Worm (Caenorhabditis elegans) whole organism, young adult: Measurements from ENCODE around the gene T26A5.2.

ENCODE experiments used
- C06A6.2 ChIP-seq: fragments of 200-800 bp; sonication (Bioruptor generic); conservative IDR thresholded peaks from 2 replicates; pipeline ENCODE4 v1.3.6; 2022; ENCODE audit warnings: missing genetic modification characterization, missing compliant biosample characterization
- D2030.7 ChIP-seq: fragments of 200-800 bp; sonication (Bioruptor generic); IDR thresholded peaks from 2 replicates; pipeline ENCODE4 v1.3.6; 2022; ENCODE audit warnings: missing genetic modification reagents, missing genetic modification characterization, missing compliant biosample characterization
- F22D6.2 ChIP-seq: sonication (generic microtip); optimal IDR thresholded peaks from 2 replicates; lab custom pipeline; 2016; ENCODE audit warnings: mild to moderate bottlenecking, missing genetic modification characterization, missing compliant biosample characterization
- F23B12.7 ChIP-seq: sonication (generic microtip); optimal IDR thresholded peaks from 2 replicates; lab custom pipeline; 2017; ENCODE audit warnings: missing genetic modification characterization, mild to moderate bottlenecking, missing compliant biosample characterization, antibody characterized with exemption, moderate library complexity; ENCODE audit not compliant: insufficient read depth
- F49E8.2 ChIP-seq: sonication (generic microtip); optimal IDR thresholded peaks from 3 replicates; lab custom pipeline; 2017; ENCODE audit warnings: missing genetic modification characterization, mild to moderate bottlenecking, missing compliant biosample characterization, antibody characterized with exemption, moderate library complexity; ENCODE audit not compliant: insufficient read depth
- F57A8.1 ChIP-seq: fragments of 200-800 bp; sonication (Bioruptor generic); optimal IDR thresholded peaks from 2 replicates; lab custom pipeline; 2018; ENCODE audit warnings: mild to moderate bottlenecking, missing genetic modification characterization, moderate library complexity, missing compliant biosample characterization
- K12H6.12 ChIP-seq: fragments of 200-800 bp; sonication (Bioruptor generic); optimal IDR thresholded peaks from 2 replicates; lab custom pipeline; 2018; ENCODE audit warnings: mild to moderate bottlenecking, missing genetic modification characterization, missing compliant biosample characterization
- T26A5.8 ChIP-seq: sonication (generic microtip); optimal IDR thresholded peaks from 2 replicates; lab custom pipeline; 2016; ENCODE audit warnings: missing genetic modification characterization, missing compliant biosample characterization
- Y56A3A.18 ChIP-seq: fragments of 200-800 bp; sonication (Bioruptor generic); IDR thresholded peaks from 2 replicates; pipeline ENCODE4 v1.3.6; 2022; ENCODE audit warnings: missing genetic modification reagents, missing genetic modification characterization, missing compliant biosample characterization
- Y67H2A.10 ChIP-seq: fragments of 200-800 bp; sonication (Bioruptor generic); conservative IDR thresholded peaks from 2 replicates; pipeline ENCODE4 v1.3.6; 2022; ENCODE audit warnings: missing genetic modification reagents, missing genetic modification characterization, missing compliant biosample characterization
- Y79H2A.3 ChIP-seq: fragments of 200-800 bp; sonication (Bioruptor generic); conservative IDR thresholded peaks from 2 replicates; pipeline ENCODE4 v1.3.6; 2022; ENCODE audit warnings: missing genetic modification reagents, missing genetic modification characterization, missing compliant biosample characterization
- Y95B8A.8 ChIP-seq: fragments of 200-800 bp; sonication (Bioruptor generic); IDR thresholded peaks from 2 replicates; pipeline ENCODE4 v1.3.6; 2022; ENCODE audit warnings: missing genetic modification reagents, missing genetic modification characterization, missing compliant biosample characterization
- akir-1 ChIP-seq: fragments of 200-800 bp; sonication (Bioruptor generic); optimal IDR thresholded peaks from 2 replicates; lab custom pipeline; 2018; ENCODE audit warnings: mild to moderate bottlenecking, missing genetic modification characterization, moderate library complexity, missing compliant biosample characterization
- ama-1 ChIP-seq, 3 experiments: fragments of 150-350 bp in 1 of 3; sonication (generic microtip) in 2 of 3; optimal IDR thresholded peaks; 2 replicates each; lab custom pipeline; 2014 to 2018; ENCODE audit warnings: missing biosample characterization in 2 of 3, missing genetic modification characterization in 2 of 3, missing genetic modification reagents in 2 of 3
- aptf-2 ChIP-seq: fragments of 200-800 bp; sonication (Bioruptor generic); conservative IDR thresholded peaks from 2 replicates; pipeline ENCODE4 v1.3.6; 2022; ENCODE audit warnings: missing genetic modification reagents, missing genetic modification characterization, missing compliant biosample characterization
- cebp-2 ChIP-seq: fragments of 200-800 bp; sonication (Bioruptor generic); IDR thresholded peaks from 2 replicates; pipeline ENCODE4 v1.3.6; 2022; ENCODE audit warnings: missing genetic modification characterization, missing compliant biosample characterization
- ceh-40 ChIP-seq: fragments of 200-800 bp; sonication (Bioruptor generic); IDR thresholded peaks from 2 replicates; pipeline ENCODE4 v1.3.6; 2022; ENCODE audit warnings: missing genetic modification characterization, missing compliant biosample characterization
- die-1 ChIP-seq: sonication (generic microtip); optimal IDR thresholded peaks from 2 replicates; lab custom pipeline; 2016; ENCODE audit warnings: missing genotype, mild to moderate bottlenecking, missing genetic modification characterization, missing compliant biosample characterization
- dpff-1 ChIP-seq: sonication (generic microtip); optimal IDR thresholded peaks from 2 replicates; lab custom pipeline; 2017; ENCODE audit warnings: mild to moderate bottlenecking, missing genetic modification characterization, missing compliant biosample characterization
- hsf-1 ChIP-seq: fragments of 200-800 bp; sonication (Bioruptor generic); IDR thresholded peaks from 2 replicates; pipeline ENCODE4 v1.3.6; 2022; ENCODE audit warnings: missing genetic modification reagents, missing genetic modification characterization, missing compliant biosample characterization
- lin-40 ChIP-seq: sonication (generic microtip); optimal IDR thresholded peaks from 2 replicates; lab custom pipeline; 2016; ENCODE audit warnings: missing genetic modification characterization, mild to moderate bottlenecking, missing compliant biosample characterization, missing genotype, missing genetic modification reagents
- lsy-27 ChIP-seq: sonication (generic microtip); optimal IDR thresholded peaks from 2 replicates; lab custom pipeline; 2017; ENCODE audit warnings: missing genetic modification characterization, mild to moderate bottlenecking, missing compliant biosample characterization, antibody characterized with exemption, missing genotype, borderline replicate concordance; ENCODE audit not compliant: insufficient read depth
- madf-10 ChIP-seq: sonication (generic microtip); optimal IDR thresholded peaks from 2 replicates; lab custom pipeline; 2016; ENCODE audit warnings: mild to moderate bottlenecking, missing genetic modification characterization, missing compliant biosample characterization
- madf-3 ChIP-seq: fragments of 200-800 bp; sonication (Bioruptor generic); IDR thresholded peaks from 2 replicates; pipeline ENCODE4 v1.3.6; 2022; ENCODE audit warnings: missing genetic modification reagents, missing genetic modification characterization, missing compliant biosample characterization
- madf-6 ChIP-seq: fragments of 200-800 bp; sonication (Bioruptor generic); IDR thresholded peaks from 2 replicates; pipeline ENCODE4 v1.3.6; 2022; ENCODE audit warnings: missing genetic modification reagents, missing genetic modification characterization, missing compliant biosample characterization
- madf-8 ChIP-seq: fragments of 200-800 bp; sonication (Bioruptor generic); conservative IDR thresholded peaks from 2 replicates; pipeline ENCODE4 v1.3.6; 2022; ENCODE audit warnings: missing genetic modification reagents, missing genetic modification characterization, missing compliant biosample characterization
- mcd-1 ChIP-seq: fragments of 200-800 bp; sonication (Bioruptor generic); IDR thresholded peaks from 2 replicates; pipeline ENCODE4 v1.3.6; 2022; ENCODE audit warnings: missing genetic modification reagents, missing genetic modification characterization, missing compliant biosample characterization
- mxl-1 ChIP-seq: sonication (generic microtip); optimal IDR thresholded peaks from 2 replicates; lab custom pipeline; 2016; ENCODE audit warnings: missing genetic modification characterization, missing compliant biosample characterization
- nfya-1 ChIP-seq: sonication (generic microtip); optimal IDR thresholded peaks from 2 replicates; lab custom pipeline; 2017; ENCODE audit warnings: antibody characterized with exemption, missing compliant biosample characterization, missing genetic modification characterization, borderline replicate concordance; ENCODE audit not compliant: insufficient read depth
- nfya-2 ChIP-seq: fragments of 200-800 bp; sonication (Bioruptor generic); IDR thresholded peaks from 2 replicates; pipeline ENCODE4 v1.3.6; 2022; ENCODE audit warnings: missing genetic modification reagents, missing genetic modification characterization, missing compliant biosample characterization
- nhr-120 ChIP-seq: fragments of 200-800 bp; sonication (Bioruptor generic); IDR thresholded peaks from 2 replicates; pipeline ENCODE4 v1.3.6; 2022; ENCODE audit warnings: missing genetic modification characterization, missing compliant biosample characterization
- nhr-80 ChIP-seq: sonication (generic microtip); optimal IDR thresholded peaks from 2 replicates; lab custom pipeline; 2016; ENCODE audit warnings: missing genetic modification characterization, missing compliant biosample characterization
- sdz-38 ChIP-seq: sonication (generic microtip); optimal IDR thresholded peaks from 2 replicates; lab custom pipeline; 2016; ENCODE audit warnings: missing genotype, missing genetic modification characterization, missing compliant biosample characterization
- sptf-2 ChIP-seq: fragments of 200-800 bp; sonication (Bioruptor generic); optimal IDR thresholded peaks from 2 replicates; lab custom pipeline; 2018; ENCODE audit warnings: mild to moderate bottlenecking, missing genetic modification characterization, missing compliant biosample characterization
- tbx-9 ChIP-seq: sonication (generic microtip); optimal IDR thresholded peaks from 2 replicates; lab custom pipeline; 2016; ENCODE audit warnings: borderline replicate concordance, missing genetic modification characterization, inconsistent platforms, missing compliant biosample characterization
- unc-130 ChIP-seq: sonication (generic microtip); optimal IDR thresholded peaks from 2 replicates; lab custom pipeline; 2016; ENCODE audit warnings: missing genetic modification reagents, missing genetic modification characterization, missing compliant biosample characterization
- unc-62 ChIP-seq: fragments of 150-350 bp; optimal IDR thresholded peaks from 2 replicates; lab custom pipeline; 2014; ENCODE audit warnings: missing biosample characterization, missing genetic modification reagents, missing genetic modification characterization
- xnd-1 ChIP-seq: sonication (generic microtip); optimal IDR thresholded peaks from 2 replicates; lab custom pipeline; 2016; ENCODE audit warnings: missing genotype, missing genetic modification reagents, missing genetic modification characterization, missing compliant biosample characterization
- zim-3 ChIP-seq: sonication (generic microtip); optimal IDR thresholded peaks from 2 replicates; lab custom pipeline; 2017; ENCODE audit warnings: mild to moderate bottlenecking, missing genetic modification characterization, moderate library complexity, missing compliant biosample characterization
- ztf-18 ChIP-seq: sonication (generic microtip); optimal IDR thresholded peaks from 2 replicates; lab custom pipeline; 2016; ENCODE audit warnings: missing genotype, mild to moderate bottlenecking, missing genetic modification characterization, missing compliant biosample characterization
- ztf-3 ChIP-seq: fragments of 200-800 bp; sonication (Bioruptor generic); optimal IDR thresholded peaks from 2 replicates; lab custom pipeline; 2018; ENCODE audit warnings: mild to moderate bottlenecking, missing genetic modification characterization, missing compliant biosample characterization

The T26A5.2 gene

ce11 chrIII:6442305-6443125 is 24.6 kb upstream of the T26A5.2 start, which contains the start of gene mel-32 (continued):
- TF ChIP-seq dpff-1 (tag; lab: Kevin White, UChicago): no peak
- TF ChIP-seq akir-1 (GFP tag; lab: Kevin White, UChicago): no peak
- no peak for TF ChIP-seq F22D6.2
- TF ChIP-seq lsy-27 (tag; lab: Kevin White, UChicago): no peak
- TF ChIP-seq tbx-9: no peak
- no peak for TF ChIP-seq cebp-2 (GFP tag; lab: Robert Waterston, UW)
- TF ChIP-seq mxl-1 (tag; lab: Kevin White, UChicago): no peak
- peak; percentile 10 for TF ChIP-seq F23B12.7 (tag; lab: Kevin White, UChicago)
- no peak for TF ChIP-seq die-1 (tag; lab: Kevin White, UChicago)
- TF ChIP-seq sptf-2 (GFP tag; lab: Kevin White, UChicago): no peak
- peak; percentile 55 for TF ChIP-seq zim-3
- TF ChIP-seq Y56A3A.18: no peak
- TF ChIP-seq C06A6.2 (GFP tag; lab: Robert Waterston, UW): no peak
- TF ChIP-seq nfya-1 (tag; lab: Kevin White, UChicago): no peak
- TF ChIP-seq ztf-18: no peak
- peak; percentile 79 for TF ChIP-seq hsf-1
- no peak for TF ChIP-seq K12H6.12
- TF ChIP-seq unc-62 (GFP tag; lab: Kevin White, UChicago): no peak
- peak; percentile 17 for TF ChIP-seq nhr-80 (tag; lab: Kevin White, UChicago)
- peak; percentile 3 for TF ChIP-seq lin-40 (tag; lab: Kevin White, UChicago)
- no peak for TF ChIP-seq nfya-2
- TF ChIP-seq sdz-38 (tag; lab: Kevin White, UChicago): no peak
- TF ChIP-seq F57A8.1 (GFP tag; lab: Kevin White, UChicago): no peak
- peak; percentile 85 for TF ChIP-seq xnd-1 (tag; lab: Kevin White, UChicago)
- TF ChIP-seq D2030.7 (GFP tag; lab: Robert Waterston, UW): peak; percentile 91
- TF ChIP-seq madf-10 (tag; lab: Kevin White, UChicago): no peak
- 0 out of 2 replicates have a peak, but pooled peaks have one; percentile 36 for TF ChIP-seq Y67H2A.10 (GFP tag; lab: Robert Waterston, UW)
- TF ChIP-seq mcd-1: peak; percentile 49
- no peak for TF ChIP-seq ceh-40 (GFP tag; lab: Robert Waterston, UW)
- TF ChIP-seq nhr-120: no peak
- TF ChIP-seq Y79H2A.3 (GFP tag; lab: Robert Waterston, UW): peak; percentile 72; the same call in 1 of the 2 replicates
- TF ChIP-seq aptf-2 (GFP tag; lab: Robert Waterston, UW): 0 out of 2 replicates have a peak, but pooled peaks have one; percentile 30
- peak; percentile 96 for TF ChIP-seq madf-6
- 0 out of 2 replicates have a peak, but pooled peaks have one; percentile 72 for TF ChIP-seq Y95B8A.8 (GFP tag; lab: Robert Waterston, UW)
- peak; percentile 88 for TF ChIP-seq madf-8 (GFP tag; lab: Robert Waterston, UW)
- TF ChIP-seq unc-130: peak; percentile 48
- TF ChIP-seq ztf-3 (GFP tag; lab: Kevin White, UChicago): no peak
- TF ChIP-seq ama-1 (optimal IDR thresholded peaks at IDR 0.05; lab: Kevin White, UChicago): no peak
- no peak for TF ChIP-seq ama-1 (GFP tag; optimal IDR thresholded peaks at IDR 0.05; lab: Kevin White, UChicago)
- TF ChIP-seq F49E8.2: no peak
- TF ChIP-seq madf-3 (GFP tag; lab: Robert Waterston, UW): no peak
- TF ChIP-seq T26A5.8 (tag; lab: Kevin White, UChicago): no peak
